Worm (Caenorhabditis elegans) whole organism, dauer: ENCODE measurements around the gene marc-5.
"Not testable (repeated sequence)": the region's sequence is repeated elsewhere in the genome, so short reads cannot be mapped to it uniquely, and the experiment has no call there.

Experiments
- unc-62 ChIP-seq: sonication (generic microtip); optimal IDR thresholded peaks from 2 replicates; lab custom pipeline; 2017; ENCODE audit warnings: missing biosample characterization, missing genetic modification reagents, missing genetic modification characterization

marc-5 gene

ce11 chrII:12341566-12342223 is 37.6 kb downstream of the marc-5 start:
- no peak for TF ChIP-seq unc-62

- no peak for TF ChIP-seq unc-62
These were observed 39.7 kb downstream of the marc-5 start, which contains the start of gene sop-2 for ce11 chrII:12339644-12340043. Gene sop-2 (plus strand): TSS chrII:12339944.

- TF ChIP-seq unc-62 = no peak
These were observed 40.2 kb downstream of the marc-5 start for ce11 chrII:12339152-12339551.

- TF ChIP-seq unc-62 = no peak
These were observed 43.9 kb downstream of the marc-5 start, which contains the start of gene sre-52 for ce11 chrII:12335430-12335829. Gene sre-52 (plus strand): TSS chrII:12335730.

- TF ChIP-seq unc-62 = no peak
These were observed 46.7 kb downstream of the marc-5 start, which contains the start of gene sre-54 for ce11 chrII:12332624-12333023. Gene sre-54 (plus strand): TSS chrII:12332924.

ce11 chrII:12328994-12329393 is 50.3 kb downstream of the marc-5 start, which contains the start of gene sre-55:
Gene sre-55 (plus strand): TSS chrII:12329294.
- TF ChIP-seq unc-62 = no peak

ce11 chrII:12324159-12324558 is 55.2 kb downstream of the marc-5 start, which contains the start of gene sre-56:
Gene sre-56 (plus strand): TSS chrII:12324459.
- TF ChIP-seq unc-62 = no peak

- no peak for TF ChIP-seq unc-62
These were observed 56.0 kb downstream of the marc-5 start, which contains the start of gene sre-53 for ce11 chrII:12323305-12323704. Gene sre-53 (minus strand): TSS chrII:12323405.

ce11 chrII:12318541-12318940 is 60.8 kb downstream of the marc-5 start, which contains the start of gene sre-49:
Gene sre-49 (plus strand): TSS chrII:12318841.
- TF ChIP-seq unc-62 = not testable (repeated sequence)

- no peak for TF ChIP-seq unc-62
These were observed 67.8 kb downstream of the marc-5 start, which contains the start of gene sre-51 for ce11 chrII:12311560-12311959. Gene sre-51 (plus strand): TSS chrII:12311860.

ce11 chrII:12309614-12310013 is 69.7 kb downstream of the marc-5 start, which contains the start of gene C50E10.2:
Gene C50E10.2 (minus strand): TSS chrII:12309714.
- no peak for TF ChIP-seq unc-62
